Worm (Caenorhabditis elegans) whole organism, late embryonic: ENCODE measurements around the gene klp-11.

Experiments
- C38D4.7 ChIP-seq: fragments of 200-800 bp; sonication (Bioruptor generic); optimal IDR thresholded peaks from 2 replicates; lab custom pipeline; 2018; ENCODE audit warnings: mild to moderate bottlenecking, missing genetic modification characterization, moderate library complexity, missing compliant biosample characterization
- K09A11.1 ChIP-seq: sonication (generic microtip); optimal IDR thresholded peaks from 2 replicates; lab custom pipeline; 2017; ENCODE audit warnings: antibody characterized with exemption, mild to moderate bottlenecking, missing genetic modification characterization, missing compliant biosample characterization; ENCODE audit not compliant: insufficient read depth
- T23F11.4 ChIP-seq: fragments of 200-800 bp; sonication (Bioruptor generic); optimal IDR thresholded peaks from 2 replicates; lab custom pipeline; 2018; ENCODE audit warnings: mild to moderate bottlenecking, missing genetic modification characterization, missing compliant biosample characterization
- Y22D7AL.16 ChIP-seq: sonication (generic microtip); optimal IDR thresholded peaks from 2 replicates; lab custom pipeline; 2016; ENCODE audit warnings: missing genetic modification characterization, missing compliant biosample characterization
- ahr-1 ChIP-seq: sonication (generic microtip); optimal IDR thresholded peaks from 2 replicates; lab custom pipeline; 2016; ENCODE audit warnings: missing genetic modification characterization, missing compliant biosample characterization
- ceh-14 ChIP-seq: sonication (generic microtip); optimal IDR thresholded peaks from 2 replicates; lab custom pipeline; 2016; ENCODE audit warnings: missing genotype, missing genetic modification characterization, missing compliant biosample characterization
- ceh-19 ChIP-seq: fragments of 200-800 bp; sonication (Bioruptor generic); optimal IDR thresholded peaks from 2 replicates; lab custom pipeline; 2018; ENCODE audit warnings: mild to moderate bottlenecking, missing genetic modification characterization, missing compliant biosample characterization
- ceh-30 ChIP-seq: fragments of 150-350 bp; optimal IDR thresholded peaks from 2 replicates; lab custom pipeline; 2014; ENCODE audit warnings: missing biosample characterization, missing genetic modification characterization
- ceh-45 ChIP-seq: fragments of 200-800 bp; sonication (Bioruptor generic); IDR thresholded peaks from 2 replicates; pipeline ENCODE4 v1.3.6; 2022; ENCODE audit warnings: missing genetic modification reagents, missing genetic modification characterization, missing compliant biosample characterization
- ceh-6 ChIP-seq: fragments of 200-800 bp; sonication (Bioruptor generic); optimal IDR thresholded peaks from 2 replicates; lab custom pipeline; 2018; ENCODE audit warnings: mild to moderate bottlenecking, missing genetic modification characterization, missing compliant biosample characterization
- ceh-9 ChIP-seq: sonication (generic microtip); optimal IDR thresholded peaks from 2 replicates; lab custom pipeline; 2016; ENCODE audit warnings: mild to moderate bottlenecking, missing genetic modification characterization, inconsistent platforms, missing compliant biosample characterization
- dmd-4 ChIP-seq: sonication (generic microtip); optimal IDR thresholded peaks from 2 replicates; lab custom pipeline; 2016; ENCODE audit warnings: borderline replicate concordance, missing genetic modification characterization, missing compliant biosample characterization
- dve-1 ChIP-seq: sonication (generic microtip); optimal IDR thresholded peaks from 2 replicates; lab custom pipeline; 2017; ENCODE audit warnings: antibody characterized with exemption, mild to moderate bottlenecking, missing genetic modification characterization, missing compliant biosample characterization
- ets-4 ChIP-seq: sonication (generic microtip); optimal IDR thresholded peaks from 2 replicates; lab custom pipeline; 2016; ENCODE audit warnings: missing genetic modification characterization, missing compliant biosample characterization
- eyg-1 ChIP-seq: sonication (generic microtip); optimal IDR thresholded peaks from 2 replicates; lab custom pipeline; 2016; ENCODE audit warnings: missing genotype, missing genetic modification characterization, missing compliant biosample characterization
- fax-1 ChIP-seq: sonication (generic microtip); optimal IDR thresholded peaks from 2 replicates; lab custom pipeline; 2016; ENCODE audit warnings: missing genotype, missing genetic modification characterization, missing compliant biosample characterization
- fkh-10 ChIP-seq: fragments of 150-350 bp; optimal IDR thresholded peaks from 2 replicates; lab custom pipeline; 2014; ENCODE audit warnings: missing biosample characterization, missing genetic modification reagents, missing genetic modification characterization
- hlh-15 ChIP-seq: sonication (generic microtip); optimal IDR thresholded peaks from 2 replicates; lab custom pipeline; 2016; ENCODE audit warnings: missing genetic modification characterization, missing compliant biosample characterization
- hlh-30 ChIP-seq: sonication (generic microtip); optimal IDR thresholded peaks from 2 replicates; lab custom pipeline; 2017; ENCODE audit warnings: antibody characterized with exemption, missing genetic modification characterization, missing compliant biosample characterization; ENCODE audit not compliant: insufficient read depth
- hlh-6 ChIP-seq: sonication (generic microtip); optimal IDR thresholded peaks from 2 replicates; lab custom pipeline; 2016; ENCODE audit warnings: missing genotype, missing genetic modification characterization, missing compliant biosample characterization
- hlh-8 ChIP-seq: sonication (generic microtip); optimal IDR thresholded peaks from 2 replicates; lab custom pipeline; 2016; ENCODE audit warnings: missing genotype, missing genetic modification characterization, missing compliant biosample characterization
- lin-11 ChIP-seq: fragments of 200-800 bp; sonication (Bioruptor generic); optimal IDR thresholded peaks from 2 replicates; lab custom pipeline; 2018; ENCODE audit warnings: mild to moderate bottlenecking, missing genetic modification characterization, missing compliant biosample characterization
- madf-2 ChIP-seq: sonication (generic microtip); optimal IDR thresholded peaks from 2 replicates; lab custom pipeline; 2017; ENCODE audit warnings: missing genetic modification characterization, missing compliant biosample characterization
- nhr-232 ChIP-seq: sonication (generic microtip); optimal IDR thresholded peaks from 2 replicates; lab custom pipeline; 2016; ENCODE audit warnings: missing genetic modification characterization, missing compliant biosample characterization
- npax-4 ChIP-seq: sonication (generic microtip); optimal IDR thresholded peaks from 2 replicates; lab custom pipeline; 2016; ENCODE audit warnings: missing genetic modification characterization, missing compliant biosample characterization
- pat-9 ChIP-seq: fragments of 200-800 bp; sonication (Bioruptor generic); optimal IDR thresholded peaks from 2 replicates; lab custom pipeline; 2018; ENCODE audit warnings: mild to moderate bottlenecking, missing genetic modification characterization, moderate library complexity, missing compliant biosample characterization
- pha-2 ChIP-seq: sonication (generic microtip); optimal IDR thresholded peaks from 2 replicates; lab custom pipeline; 2017; ENCODE audit warnings: mild to moderate bottlenecking, missing genetic modification characterization, missing compliant biosample characterization
- pqm-1 ChIP-seq: sonication (generic microtip); optimal IDR thresholded peaks from 2 replicates; lab custom pipeline; 2016; ENCODE audit warnings: missing genetic modification characterization, missing compliant biosample characterization
- pros-1 ChIP-seq: fragments of 150-350 bp; optimal IDR thresholded peaks from 2 replicates; lab custom pipeline; 2014; ENCODE audit warnings: missing biosample characterization, missing genetic modification reagents, missing genetic modification characterization
- sdc-2 ChIP-seq: sonication (generic microtip); optimal IDR thresholded peaks from 2 replicates; lab custom pipeline; 2016; ENCODE audit warnings: missing genotype, missing genetic modification characterization, missing compliant biosample characterization
- sox-2 ChIP-seq: fragments of 200-800 bp; sonication (Bioruptor generic); IDR thresholded peaks from 2 replicates; pipeline ENCODE4 v1.3.6; 2022; ENCODE audit warnings: missing genetic modification reagents, missing genetic modification characterization, missing compliant biosample characterization
- sox-4 ChIP-seq: sonication (generic microtip); optimal IDR thresholded peaks from 2 replicates; lab custom pipeline; 2017; ENCODE audit warnings: mild to moderate bottlenecking, missing genetic modification characterization, inconsistent platforms, missing compliant biosample characterization
- tbx-2 ChIP-seq: sonication (generic microtip); optimal IDR thresholded peaks from 2 replicates; lab custom pipeline; 2016; ENCODE audit warnings: missing genetic modification characterization, missing compliant biosample characterization
- ttx-3 ChIP-seq: sonication (generic microtip); optimal IDR thresholded peaks from 2 replicates; lab custom pipeline; 2016; ENCODE audit warnings: missing genetic modification reagents, missing genetic modification characterization, missing compliant biosample characterization
- unc-42 ChIP-seq: sonication (generic microtip); optimal IDR thresholded peaks from 2 replicates; lab custom pipeline; 2016; ENCODE audit warnings: missing genotype, missing genetic modification characterization, missing compliant biosample characterization
- unc-55 ChIP-seq: sonication (generic microtip); optimal IDR thresholded peaks from 2 replicates; lab custom pipeline; 2017; ENCODE audit warnings: missing biosample characterization, missing genetic modification reagents, missing genetic modification characterization
- zip-5 ChIP-seq: sonication (generic microtip); optimal IDR thresholded peaks from 2 replicates; lab custom pipeline; 2016; ENCODE audit warnings: missing genetic modification characterization, missing compliant biosample characterization

klp-11 gene

ce11 chrIV:8729636-8730035 is 32.2 kb downstream of the klp-11 start:
- no peak for TF ChIP-seq unc-42
- peak; percentile 56 for TF ChIP-seq hlh-30 (tag; lab: Kevin White, UChicago)

ce11 chrIV:8728122-8728521 is 33.7 kb downstream of the klp-11 start, which contains the start of gene otub-3:
Gene otub-3 (plus strand): TSS chrIV:8728177.
- TF ChIP-seq ceh-45 (no peak), fax-1 (tag; lab: Kevin White, UChicago) (no peak), pha-2 (tag; lab: Kevin White, UChicago) (no peak), sdc-2 (tag; lab: Kevin White, UChicago) (no peak), fkh-10 (no peak), ceh-30 (no peak), sox-4 (no peak), ceh-6 (GFP tag; lab: Kevin White, UChicago) (no peak), pros-1 (tag; lab: Kevin White, UChicago) (no peak)
- TF ChIP-seq, all 69 proteins: peak for 0

ce11 chrIV:8725345-8725744 is 36.5 kb downstream of the klp-11 start, which contains the start of gene pgm-3:
Gene pgm-3 (plus strand): TSS chrIV:8725722.
- TF ChIP-seq hlh-8 (tag; lab: Kevin White, UChicago) (no peak), T23F11.4 (GFP tag; lab: Kevin White, UChicago) (no peak), hlh-6 (no peak), ets-4 (tag; lab: Kevin White, UChicago) (no peak), nhr-232 (no peak), C38D4.7 (no peak), unc-55 (GFP tag; lab: Kevin White, UChicago) (no peak), ceh-30 (no peak), hlh-15 (no peak), ttx-3 (tag; lab: Kevin White, UChicago) (no peak), sox-4 (no peak), ceh-6 (GFP tag; lab: Kevin White, UChicago) (no peak), ceh-45 (no peak), fax-1 (tag; lab: Kevin White, UChicago) (no peak), sox-2 (GFP tag; lab: Robert Waterston, UW) (no peak)
- TF ChIP-seq, all 69 proteins: peak for 0

ce11 chrIV:8724907-8725306 is 37.0 kb downstream of the klp-11 start:
- TF ChIP-seq lin-11 (tag; lab: Kevin White, UChicago): no peak
- no peak for TF ChIP-seq pat-9 (tag; lab: Kevin White, UChicago)
- TF ChIP-seq eyg-1 (tag; lab: Kevin White, UChicago): no peak
- TF ChIP-seq zip-5: no peak
- TF ChIP-seq tbx-2 (tag; lab: Kevin White, UChicago): no peak
- no peak for TF ChIP-seq K09A11.1 (tag; lab: Kevin White, UChicago)
- no peak for TF ChIP-seq hlh-8 (tag; lab: Kevin White, UChicago)
- no peak for TF ChIP-seq ceh-19 (GFP tag; lab: Kevin White, UChicago)
- no peak for TF ChIP-seq pqm-1 (tag; lab: Kevin White, UChicago)
- no peak for TF ChIP-seq ahr-1
- no peak for TF ChIP-seq madf-2 (tag; lab: Kevin White, UChicago)
- TF ChIP-seq, all 69 proteins: peak for 0

ce11 chrIV:8723720-8724119 is 38.1 kb downstream of the klp-11 start, which contains the start of gene F21D5.9:
Gene F21D5.9 (plus strand): TSS chrIV:8724020.
- no peak for TF ChIP-seq Y22D7AL.16 (tag; lab: Kevin White, UChicago)
- no peak for TF ChIP-seq dmd-4 (tag; lab: Kevin White, UChicago)
- no peak for TF ChIP-seq sdc-2 (tag; lab: Kevin White, UChicago)
- no peak for TF ChIP-seq npax-4 (tag; lab: Kevin White, UChicago)
- no peak for TF ChIP-seq ceh-9 (tag; lab: Kevin White, UChicago)
- TF ChIP-seq pat-9 (tag; lab: Kevin White, UChicago): no peak
- no peak for TF ChIP-seq ceh-14 (tag; lab: Kevin White, UChicago)
- no peak for TF ChIP-seq dve-1 (tag; lab: Kevin White, UChicago)
- TF ChIP-seq hlh-15: no peak
